Fruit fly (Drosophila melanogaster): ENCODE results near the gene CG43082.

The CG43082 gene

dm6 chr3L:15636978-15637377, 24.7 kb upstream of the CG43082 start (continued):
- TF ChIP-seq CG11398 (GFP tag; optimal IDR thresholded peaks at IDR 0.05) (no peak), CG30020 (tag; optimal IDR thresholded peaks at IDR 0.05) (no peak), CG8924 (tag; optimal IDR thresholded peaks at IDR 0.05) (no peak), pita (GFP tag; optimal IDR thresholded peaks at IDR 0.05) (peak; percentile 76), Dip2 (GFP tag; IDR thresholded peaks at IDR 0.05) (no peak), HHEX (GFP tag; optimal IDR thresholded peaks at IDR 0.05) (no peak), ewg (GFP tag; optimal IDR thresholded peaks at IDR 0.05) (peak; percentile 29), Hr39 (optimal IDR thresholded peaks at IDR 0.05) (no peak), Dll (GFP tag; IDR thresholded peaks at IDR 0.05; ENCODE audit: partially characterized antibody) (0 out of 4 replicates have a peak, but pooled peaks have one; percentile 21), Dek (tag; optimal IDR thresholded peaks at IDR 0.05) (no peak), ase (GFP tag; IDR thresholded peaks at IDR 0.05) (no peak), CG34376 (GFP tag; optimal IDR thresholded peaks at IDR 0.05) (no peak), CG4360 (GFP tag; IDR thresholded peaks at IDR 0.05) (no peak), CoRest (tag; optimal IDR thresholded peaks at IDR 0.05) (peak; percentile 29), Tbp (GFP tag; optimal IDR thresholded peaks at IDR 0.05) (no peak), CG4328 (GFP tag; optimal IDR thresholded peaks at IDR 0.05) (no peak), Asciz (GFP tag; optimal IDR thresholded peaks at IDR 0.05) (no peak), CG7556 (GFP tag; optimal IDR thresholded peaks at IDR 0.05) (no peak), ci (GFP tag; IDR thresholded peaks at IDR 0.05) (peak; percentile 54; the same call in 2 of the 3 replicates), dmrt11E (tag; optimal IDR thresholded peaks at IDR 0.05) (peak; percentile 20), knrl (GFP tag; IDR thresholded peaks at IDR 0.05; ENCODE audit: partially characterized antibody) (no peak), hkb (optimal IDR thresholded peaks at IDR 0.05) (no peak), hkb (GFP tag; IDR thresholded peaks at IDR 0.05) (no peak), ham (GFP tag; IDR thresholded peaks at IDR 0.05) (no peak), Oaz (GFP tag; IDR thresholded peaks at IDR 0.05) (no peak), Lhr (GFP tag; optimal IDR thresholded peaks at IDR 0.05) (peak; percentile 27), CG3838 (GFP tag; optimal IDR thresholded peaks at IDR 0.05) (no peak), gsb (GFP tag; IDR thresholded peaks at IDR 0.05) (no peak), CG3065 (GFP tag; optimal IDR thresholded peaks at IDR 0.05) (no peak), CG30403 (GFP tag; optimal IDR thresholded peaks at IDR 0.05) (no peak), CG17359 (tag; optimal IDR thresholded peaks at IDR 0.05) (no peak), CG5180 (GFP tag; optimal IDR thresholded peaks at IDR 0.05) (no peak), ken (GFP tag; IDR thresholded peaks at IDR 0.05) (no peak), ara (GFP tag; IDR thresholded peaks at IDR 0.05) (no peak), bowl (GFP tag; IDR thresholded peaks at IDR 0.05) (no peak), abd-A (tag; optimal IDR thresholded peaks at IDR 0.05) (no peak), cato (GFP tag; optimal IDR thresholded peaks at IDR 0.05; ENCODE audit: borderline replicate concordance) (no peak), CG18262 (tag; optimal IDR thresholded peaks at IDR 0.05) (no peak), Med (GFP tag) (peak; percentile 15), en (GFP tag; optimal IDR thresholded peaks at IDR 0.05) (no peak), Opbp (GFP tag; IDR thresholded peaks at IDR 0.05; ENCODE audit: partially characterized antibody) (peak; percentile 31; the same call in 1 of the 3 replicates), CG10267 (tag; optimal IDR thresholded peaks at IDR 0.05) (peak; percentile 4), Spps (tag; optimal IDR thresholded peaks at IDR 0.05) (no peak), Kr (GFP tag; optimal IDR thresholded peaks at IDR 0.05) (no peak), gro (GFP tag; optimal IDR thresholded peaks at IDR 0.05) (no peak), sqz (GFP tag; optimal IDR thresholded peaks at IDR 0.05) (peak; percentile 35), grau (tag; optimal IDR thresholded peaks at IDR 0.05) (peak; percentile 20), CG30431 (GFP tag; optimal IDR thresholded peaks at IDR 0.05) (no peak), dysf (GFP tag; IDR thresholded peaks at IDR 0.05) (no peak), dimm (GFP tag; IDR thresholded peaks at IDR 0.05) (no peak), CG11247 (GFP tag; IDR thresholded peaks at IDR 0.05) (no peak), CG12071 (GFP tag; optimal IDR thresholded peaks at IDR 0.05) (no peak)
